Fruit fly (Drosophila melanogaster) whole organism, prepupa: ENCODE data around the gene Cftr.
A peak's percentile ranks its signal among the peaks of the same experiment; 100 is the strongest.

Experiments used
- Blimp-1 ChIP-seq: fragments of 200-800 bp; sonication (Bioruptor generic); optimal IDR thresholded peaks from 3 replicates; lab custom pipeline; 2017; ENCODE audit warnings: missing biosample characterization, missing genetic modification characterization, mild to moderate bottlenecking, moderate library complexity, missing genetic modification reagents
- CG10669 ChIP-seq: fragments of 200-800 bp; sonication (Bioruptor generic); optimal IDR thresholded peaks from 3 replicates; lab custom pipeline; 2018; ENCODE audit warnings: missing biosample characterization, mild to moderate bottlenecking, missing genetic modification characterization, moderate library complexity
- CG11294 ChIP-seq: fragments of 200-800 bp; sonication (Bioruptor generic); IDR thresholded peaks from 2 replicates; pipeline ENCODE4 v1.3.6; 2022; ENCODE audit warnings: missing biosample characterization, missing genetic modification characterization
- CG11762 ChIP-seq: fragments of 200-800 bp; sonication (Bioruptor generic); optimal IDR thresholded peaks from 3 replicates; lab custom pipeline; 2016; ENCODE audit warnings: missing biosample characterization, missing genetic modification characterization; ENCODE audit not compliant: insufficient read depth
- CG15336 ChIP-seq: fragments of 200-800 bp; sonication (Bioruptor generic); IDR thresholded peaks from 2 replicates; pipeline ENCODE4 v1.3.6; 2022; ENCODE audit warnings: missing biosample characterization, missing genetic modification characterization
- CG16779 ChIP-seq: fragments of 200-800 bp; sonication (Bioruptor generic); optimal IDR thresholded peaks from 3 replicates; lab custom pipeline; 2017; ENCODE audit warnings: missing biosample characterization, mild to moderate bottlenecking, missing genetic modification characterization
- CG31627 ChIP-seq: fragments of 200-800 bp; sonication (Bioruptor generic); optimal IDR thresholded peaks from 3 replicates; lab custom pipeline; 2016; ENCODE audit warnings: missing biosample characterization, missing genetic modification characterization
- CG34406 ChIP-seq: fragments of 200-800 bp; sonication (Bioruptor generic); optimal IDR thresholded peaks from 3 replicates; lab custom pipeline; 2016; ENCODE audit warnings: missing biosample characterization, missing genetic modification characterization
- CG3919 ChIP-seq: fragments of 200-800 bp; sonication (Bioruptor generic); optimal IDR thresholded peaks from 3 replicates; lab custom pipeline; 2016; ENCODE audit warnings: missing biosample characterization, missing genetic modification characterization
- CG4318 ChIP-seq: fragments of 200-800 bp; sonication (Bioruptor generic); optimal IDR thresholded peaks from 3 replicates; lab custom pipeline; 2017; ENCODE audit warnings: missing biosample characterization, mild to moderate bottlenecking, missing genetic modification characterization
- CG6163 ChIP-seq: fragments of 200-800 bp; sonication (Bioruptor generic); IDR thresholded peaks from 3 replicates; pipeline ENCODE4 v1.3.6; 2022; ENCODE audit warnings: missing biosample characterization, missing genetic modification characterization
- CG6276 ChIP-seq: fragments of 200-800 bp; sonication (Bioruptor generic); optimal IDR thresholded peaks from 2 replicates; lab custom pipeline; 2017; ENCODE audit warnings: missing biosample characterization, mild to moderate bottlenecking, missing genetic modification characterization
- CG6808 ChIP-seq: fragments of 200-800 bp; sonication (Bioruptor generic); optimal IDR thresholded peaks from 3 replicates; lab custom pipeline; 2017; ENCODE audit warnings: missing biosample characterization, missing genetic modification characterization, mild to moderate bottlenecking, moderate library complexity, missing genetic modification reagents
- CG6854 ChIP-seq: fragments of 200-800 bp; sonication (Bioruptor generic); optimal IDR thresholded peaks from 2 replicates; lab custom pipeline; 2017; ENCODE audit warnings: missing biosample characterization, mild to moderate bottlenecking, missing genetic modification characterization
- CG8319 ChIP-seq: fragments of 200-800 bp; sonication (Bioruptor generic); optimal IDR thresholded peaks from 3 replicates; lab custom pipeline; 2016; ENCODE audit warnings: missing biosample characterization, missing genetic modification characterization
- CG8632 ChIP-seq: fragments of 200-800 bp; sonication (Bioruptor generic); optimal IDR thresholded peaks from 3 replicates; lab custom pipeline; 2016; ENCODE audit warnings: missing biosample characterization, missing genetic modification characterization
- CG9139 ChIP-seq: fragments of 200-800 bp; sonication (Bioruptor generic); optimal IDR thresholded peaks from 3 replicates; lab custom pipeline; 2017; ENCODE audit warnings: missing biosample characterization, mild to moderate bottlenecking, missing genetic modification characterization
- Eip75B ChIP-seq: fragments of 200-800 bp; sonication (Bioruptor generic); optimal IDR thresholded peaks from 3 replicates; lab custom pipeline; 2016; ENCODE audit warnings: missing biosample characterization, missing genetic modification characterization
- Eip78C ChIP-seq: fragments of 200-800 bp; sonication (Bioruptor generic); peaks from one replicate; lab custom pipeline; 2016; ENCODE audit warnings: missing biosample characterization, missing genetic modification characterization
- Ets21C ChIP-seq: fragments of 200-800 bp; sonication (Bioruptor generic); optimal IDR thresholded peaks from 3 replicates; lab custom pipeline; 2016; ENCODE audit warnings: missing biosample characterization, missing genetic modification characterization
- Ets96B ChIP-seq: fragments of 200-800 bp; optimal IDR thresholded peaks from 2 replicates; lab custom pipeline; 2019; ENCODE audit warnings: missing biosample characterization, mild to moderate bottlenecking, missing genetic modification characterization, moderate library complexity
- Gug ChIP-seq: fragments of 200-800 bp; sonication (Bioruptor generic); IDR thresholded peaks from 2 replicates; pipeline ENCODE4 v1.3.6; 2022; ENCODE audit warnings: missing biosample characterization, missing genetic modification characterization
- Hr38 ChIP-seq: sonication (Bioruptor generic); optimal IDR thresholded peaks from 2 replicates; lab custom pipeline; 2016; ENCODE audit warnings: missing biosample characterization, missing genetic modification characterization
- Hr39 ChIP-seq: fragments of 200-800 bp; sonication (Bioruptor generic); optimal IDR thresholded peaks from 2 replicates; lab custom pipeline; 2016; ENCODE audit warnings: missing biosample characterization, missing genetic modification characterization
- Hr4 ChIP-seq: fragments of 200-800 bp; sonication (Bioruptor generic); optimal IDR thresholded peaks from 3 replicates; lab custom pipeline; 2016; ENCODE audit warnings: missing biosample characterization, missing genetic modification characterization
- Lpt ChIP-seq: fragments of 200-800 bp; sonication (Bioruptor generic); optimal IDR thresholded peaks from 3 replicates; lab custom pipeline; 2016; ENCODE audit warnings: missing biosample characterization, missing genetic modification characterization
- Smox ChIP-seq: fragments of 200-800 bp; sonication (Bioruptor generic); optimal IDR thresholded peaks from 3 replicates; lab custom pipeline; 2016; ENCODE audit warnings: missing biosample characterization, missing genetic modification characterization
- Sox102F ChIP-seq: fragments of 200-800 bp; sonication (Bioruptor generic); optimal IDR thresholded peaks from 2 replicates; lab custom pipeline; 2016; ENCODE audit warnings: missing biosample characterization, mild to moderate bottlenecking, missing genetic modification characterization
- Sox15 ChIP-seq: fragments of 200-800 bp; sonication (Bioruptor generic); optimal IDR thresholded peaks from 3 replicates; lab custom pipeline; 2016; ENCODE audit warnings: missing biosample characterization, missing genetic modification characterization
- achi ChIP-seq: fragments of 200-800 bp; sonication (Bioruptor generic); optimal IDR thresholded peaks from 3 replicates; lab custom pipeline; 2016; ENCODE audit warnings: missing biosample characterization, missing genetic modification characterization
- acj6 ChIP-seq: fragments of 200-800 bp; sonication (Bioruptor generic); optimal IDR thresholded peaks from 3 replicates; lab custom pipeline; 2016; ENCODE audit warnings: missing biosample characterization, missing genetic modification characterization
- cyc ChIP-seq: fragments of 200-800 bp; sonication (Bioruptor generic); optimal IDR thresholded peaks from 3 replicates; lab custom pipeline; 2016; ENCODE audit warnings: missing biosample characterization, missing genetic modification characterization
- dac ChIP-seq: fragments of 200-800 bp; sonication (Bioruptor generic); optimal IDR thresholded peaks from 2 replicates; lab custom pipeline; 2017; ENCODE audit warnings: missing biosample characterization, mild to moderate bottlenecking, missing genetic modification characterization
- dsx ChIP-seq: fragments of 200-800 bp; optimal IDR thresholded peaks from 3 replicates; lab custom pipeline; 2019; ENCODE audit warnings: missing biosample characterization, mild to moderate bottlenecking, missing genetic modification characterization, moderate library complexity; ENCODE audit not compliant: poor library complexity, severe bottlenecking
- eg ChIP-seq: fragments of 200-800 bp; sonication (Bioruptor generic); IDR thresholded peaks from 3 replicates; pipeline ENCODE4 v1.3.6; 2022; ENCODE audit warnings: missing biosample characterization, missing genetic modification characterization
- esn ChIP-seq: fragments of 200-800 bp; sonication (Bioruptor generic); optimal IDR thresholded peaks from 2 replicates; lab custom pipeline; 2016; ENCODE audit warnings: missing biosample characterization, mild to moderate bottlenecking, missing genetic modification characterization, moderate library complexity
- fd59A ChIP-seq: fragments of 200-800 bp; sonication (Bioruptor generic); optimal IDR thresholded peaks from 2 replicates; lab custom pipeline; 2017; ENCODE audit warnings: missing biosample characterization, mild to moderate bottlenecking, missing genetic modification characterization, missing genetic modification reagents
- fkh ChIP-seq: fragments of 200-800 bp; sonication (Bioruptor generic); optimal IDR thresholded peaks from 3 replicates; lab custom pipeline; 2017; ENCODE audit warnings: missing biosample characterization, mild to moderate bottlenecking, missing genetic modification characterization, moderate library complexity
- lz ChIP-seq: fragments of 200-800 bp; sonication (Bioruptor generic); optimal IDR thresholded peaks from 3 replicates; lab custom pipeline; 2016; ENCODE audit warnings: missing biosample characterization, missing genetic modification characterization
- net ChIP-seq: fragments of 200-800 bp; sonication (Bioruptor generic); optimal IDR thresholded peaks from 3 replicates; lab custom pipeline; 2016; ENCODE audit warnings: missing biosample characterization, missing genetic modification characterization
- salr ChIP-seq, 2 experiments: fragments of 200-800 bp; sonication (Bioruptor generic); optimal IDR thresholded peaks; 3 replicates each; lab custom pipeline; 2016 to 2018; ENCODE audit warnings: missing biosample characterization in 2 of 2, missing genetic modification characterization in 2 of 2, mild to moderate bottlenecking in 1 of 2
- spab ChIP-seq: fragments of 200-800 bp; sonication (Bioruptor generic); optimal IDR thresholded peaks from 2 replicates; lab custom pipeline; 2017; ENCODE audit warnings: missing biosample characterization, mild to moderate bottlenecking, missing genetic modification characterization, missing genetic modification reagents
- ss ChIP-seq, 2 experiments: fragments of 200-800 bp; sonication (Bioruptor generic); optimal IDR thresholded peaks; 2 replicates in 1 of 2; 3 replicates in 1 of 2; lab custom pipeline; 2017 to 2018; ENCODE audit warnings: mild to moderate bottlenecking in 2 of 2, missing biosample characterization in 2 of 2, missing genetic modification characterization in 2 of 2, moderate library complexity in 1 of 2
- topi ChIP-seq: fragments of 200-800 bp; sonication (Bioruptor generic); optimal IDR thresholded peaks from 3 replicates; lab custom pipeline; 2016; ENCODE audit warnings: missing biosample characterization, missing genetic modification characterization
- vri ChIP-seq: fragments of 200-800 bp; sonication (Bioruptor generic); optimal IDR thresholded peaks from 3 replicates; lab custom pipeline; 2016; ENCODE audit warnings: missing biosample characterization, mild to moderate bottlenecking, missing genetic modification characterization

Cftr gene

dm6 chr3R:24555150-24555549, 11.4 kb upstream of the Cftr start:
- TF ChIP-seq lz (GFP tag; lab: Kevin White, UChicago) (no peak), Hr4 (GFP tag; lab: Kevin White, UChicago) (no peak), Sox102F (GFP tag; lab: Kevin White, UChicago) (no peak), fd59A (GFP tag; lab: Kevin White, UChicago) (no peak), CG34406 (GFP tag; lab: Kevin White, UChicago) (no peak), Smox (GFP tag; lab: Kevin White, UChicago) (no peak), topi (GFP tag; lab: Kevin White, UChicago) (no peak)

dm6 chr3R:24550802-24551391, 7.2 kb upstream of the Cftr start:
- TF ChIP-seq Blimp-1, result no peak
- TF ChIP-seq ss (GFP tag; optimal IDR thresholded peaks at IDR 0.05; lab: Kevin White, UChicago), result no peak
- peak; percentile 63 for TF ChIP-seq fkh (GFP tag; lab: Kevin White, UChicago)
- TF ChIP-seq cyc (GFP tag; lab: Kevin White, UChicago), result no peak
- TF ChIP-seq Eip78C (GFP tag; lab: Kevin White, UChicago), result peak; percentile 16
- no peak for TF ChIP-seq net (GFP tag; lab: Kevin White, UChicago)
- no peak for TF ChIP-seq Sox102F (GFP tag; lab: Kevin White, UChicago)
- no peak for TF ChIP-seq Eip75B (GFP tag; lab: Kevin White, UChicago)
- no peak for TF ChIP-seq CG4318
- TF ChIP-seq CG10669 (GFP tag; lab: Kevin White, UChicago), result no peak
- TF ChIP-seq vri (GFP tag; lab: Kevin White, UChicago), result no peak
- no peak for TF ChIP-seq CG3919 (GFP tag; lab: Kevin White, UChicago)

- TF ChIP-seq esn (GFP tag; lab: Kevin White, UChicago), result no peak
- no peak for TF ChIP-seq CG11762 (GFP tag; lab: Kevin White, UChicago)
- TF ChIP-seq spab (GFP tag; lab: Kevin White, UChicago), result peak; percentile 83
- peak; percentile 80 for TF ChIP-seq Eip78C (GFP tag; lab: Kevin White, UChicago)
- TF ChIP-seq CG15336 (GFP tag; lab: Robert Waterston, UW), result peak; percentile 16; the same call in 1 of the 2 replicates
- peak; percentile 4 for TF ChIP-seq achi (GFP tag; lab: Kevin White, UChicago)
- TF ChIP-seq Sox102F (GFP tag; lab: Kevin White, UChicago), result no peak
- TF ChIP-seq CG9139, result peak; percentile 97
- no peak for TF ChIP-seq CG16779
- TF ChIP-seq Hr4 (GFP tag; lab: Kevin White, UChicago), result no peak
- TF ChIP-seq Smox (GFP tag; lab: Kevin White, UChicago), result no peak
- peak; percentile 92 for TF ChIP-seq CG6808 (GFP tag; lab: Kevin White, UChicago)
- no peak for TF ChIP-seq Lpt (GFP tag; lab: Kevin White, UChicago)
- no peak for TF ChIP-seq CG8319 (GFP tag; lab: Kevin White, UChicago)
- TF ChIP-seq salr (GFP tag; optimal IDR thresholded peaks at IDR 0.05; lab: Kevin White, UChicago), result no peak
- TF ChIP-seq dsx (GFP tag; lab: Kevin White, UChicago), result peak; percentile 89
- TF ChIP-seq CG31627 (GFP tag; lab: Kevin White, UChicago), result no peak
- TF ChIP-seq Hr38 (GFP tag; lab: Kevin White, UChicago), result no peak
- TF ChIP-seq vri (GFP tag; lab: Kevin White, UChicago), result peak; percentile 29
- TF ChIP-seq eg (GFP tag; lab: Robert Waterston, UW), result no peak; the same call in 2 of the 3 replicates
- peak; percentile 18 for TF ChIP-seq CG34406 (GFP tag; lab: Kevin White, UChicago)
- TF ChIP-seq cyc (GFP tag; lab: Kevin White, UChicago), result no peak
- TF ChIP-seq CG6163 (GFP tag; lab: Robert Waterston, UW), result no peak; the same call in none of the 3 replicates
- TF ChIP-seq net (GFP tag; lab: Kevin White, UChicago), result no peak
- peak; percentile 58 for TF ChIP-seq CG6854
- no peak for TF ChIP-seq CG4318
- peak; percentile 81 for TF ChIP-seq Ets96B (tag; lab: Kevin White, UChicago)
- no peak for TF ChIP-seq dac
- no peak for TF ChIP-seq acj6 (GFP tag; lab: Kevin White, UChicago)
- TF ChIP-seq Sox15 (GFP tag; lab: Kevin White, UChicago), result no peak
- no peak for TF ChIP-seq Gug (GFP tag; lab: Robert Waterston, UW)
- TF ChIP-seq Hr39 (GFP tag; lab: Kevin White, UChicago), result no peak
- no peak for TF ChIP-seq topi (GFP tag; lab: Kevin White, UChicago)
- TF ChIP-seq CG11294, result no peak
- TF ChIP-seq CG8632 (GFP tag; lab: Kevin White, UChicago), result peak; percentile 32
- no peak for TF ChIP-seq fkh (GFP tag; lab: Kevin White, UChicago)
- no peak for TF ChIP-seq CG6276 (GFP tag; lab: Kevin White, UChicago)
- TF ChIP-seq Ets21C, result no peak
Observed at dm6 chr3R:24549834-24550233, 6.1 kb upstream of the Cftr start.
